Fruit fly (Drosophila melanogaster): ENCODE measurements around the gene Cht5.

Cht5 gene

DNA sequence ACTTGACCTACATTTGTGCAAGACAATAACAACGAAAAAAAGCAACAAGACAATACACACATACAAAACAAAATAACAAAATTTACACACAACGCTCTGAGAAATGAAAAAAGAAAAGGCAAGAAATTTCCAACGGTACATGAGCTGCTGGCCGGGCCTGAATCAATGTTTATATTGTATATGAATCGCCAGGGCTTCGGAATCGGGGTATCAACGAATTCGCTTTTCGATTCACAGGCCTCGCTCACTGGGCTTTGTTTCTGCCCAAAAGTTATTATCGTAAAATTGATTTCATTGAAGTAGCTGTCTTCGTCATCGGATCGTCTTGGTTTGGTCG is 49.0 kb downstream of the Cht5 start (continued):
- TF ChIP-seq Eip93F (GFP tag; optimal IDR thresholded peaks at IDR 0.05) = no peak
- peak; percentile 18 for TF ChIP-seq CG10669 (GFP tag; optimal IDR thresholded peaks at IDR 0.05)
- no peak for TF ChIP-seq CG4318 (GFP tag; optimal IDR thresholded peaks at IDR 0.05)
- no peak for TF ChIP-seq fd85E (GFP tag; optimal IDR thresholded peaks at IDR 0.05)
- peak; percentile 73 for TF ChIP-seq eg (GFP tag; IDR thresholded peaks at IDR 0.05)
- TF ChIP-seq CG11294 (GFP tag; IDR thresholded peaks at IDR 0.05) = no peak
- TF ChIP-seq achi (GFP tag; optimal IDR thresholded peaks at IDR 0.05) = peak; percentile 40
- TF ChIP-seq CG7368 (GFP tag; optimal IDR thresholded peaks at IDR 0.05) = no peak
- no peak for TF ChIP-seq fd59A (GFP tag; optimal IDR thresholded peaks at IDR 0.05)
- TF ChIP-seq CG10631 (GFP tag; optimal IDR thresholded peaks at IDR 0.05) = no peak
- peak; percentile 3 for TF ChIP-seq Ets96B (tag; optimal IDR thresholded peaks at IDR 0.05)
- no peak for TF ChIP-seq CG11902 (GFP tag; optimal IDR thresholded peaks at IDR 0.05)
- TF ChIP-seq Met (GFP tag; optimal IDR thresholded peaks at IDR 0.05) = peak; percentile 12
- TF ChIP-seq CG9139 (GFP tag; optimal IDR thresholded peaks at IDR 0.05) = no peak
- TF ChIP-seq spab (GFP tag; optimal IDR thresholded peaks at IDR 0.05) = peak; percentile 8
- peak; percentile 36 for TF ChIP-seq CG6808 (GFP tag; optimal IDR thresholded peaks at IDR 0.05)
- peak; percentile 21 for TF ChIP-seq lz (GFP tag; optimal IDR thresholded peaks at IDR 0.05)

DNA sequence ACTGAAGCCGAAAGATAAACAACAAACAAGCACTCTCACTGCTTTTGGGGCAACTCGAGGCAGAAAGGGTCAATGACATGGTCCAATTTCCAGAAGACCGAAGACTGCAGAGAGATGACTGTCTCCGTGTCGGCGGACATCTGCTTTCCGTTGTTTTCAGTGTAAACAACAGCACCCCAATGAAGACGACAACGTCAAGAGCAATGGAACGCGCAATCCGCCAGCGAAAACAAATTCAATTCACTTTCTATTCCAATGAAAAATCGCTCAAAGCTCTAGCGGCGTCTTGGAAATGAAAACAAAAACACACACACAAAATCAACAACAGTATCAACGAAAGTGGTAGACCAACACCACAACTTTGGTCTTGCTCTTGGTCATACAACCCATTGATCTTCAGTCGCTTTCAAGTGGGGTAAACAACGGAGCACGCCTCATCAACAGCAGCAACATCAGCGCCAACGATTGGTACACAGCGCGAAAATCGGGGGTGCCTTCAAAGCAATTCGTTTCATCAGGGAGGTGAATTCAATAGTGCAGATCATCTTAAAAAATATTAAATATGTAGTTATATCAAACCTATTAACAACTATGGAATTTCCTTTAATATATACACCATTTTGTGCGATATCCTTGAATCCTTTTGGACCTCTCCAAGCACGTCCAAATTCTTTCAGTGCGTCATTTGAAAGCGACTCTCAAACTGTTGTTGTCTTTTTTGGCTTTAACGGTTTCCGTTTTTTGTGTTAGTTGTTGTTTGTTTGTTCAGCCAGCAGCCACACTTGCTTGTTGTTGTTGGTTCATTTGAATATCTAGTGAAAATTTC is 50.3 kb downstream of the Cht5 start:
- no peak for TF ChIP-seq CG3919 (GFP tag; optimal IDR thresholded peaks at IDR 0.05)
- TF ChIP-seq CG11902 (GFP tag; optimal IDR thresholded peaks at IDR 0.05) = no peak
- TF ChIP-seq Sox102F (GFP tag; optimal IDR thresholded peaks at IDR 0.05) = peak; percentile 5
- TF ChIP-seq CG4318 (GFP tag; optimal IDR thresholded peaks at IDR 0.05) = peak; percentile 78
- peak; percentile 39 for TF ChIP-seq Blimp-1 (GFP tag; optimal IDR thresholded peaks at IDR 0.05)
- peak; percentile 28 for TF ChIP-seq Met (GFP tag; optimal IDR thresholded peaks at IDR 0.05)
- no peak for TF ChIP-seq Smox (GFP tag; optimal IDR thresholded peaks at IDR 0.05)
- peak; percentile 50 for TF ChIP-seq Lpt (GFP tag; optimal IDR thresholded peaks at IDR 0.05)
- TF ChIP-seq CG15336 (GFP tag; IDR thresholded peaks at IDR 0.05) = peak; percentile 68
- TF ChIP-seq CG34406 (GFP tag; optimal IDR thresholded peaks at IDR 0.05) = no peak
- peak; percentile 2 for TF ChIP-seq pdm3 (GFP tag; optimal IDR thresholded peaks at IDR 0.05)
- no peak for TF ChIP-seq lz (GFP tag; optimal IDR thresholded peaks at IDR 0.05)
- no peak for TF ChIP-seq CG31627 (GFP tag; optimal IDR thresholded peaks at IDR 0.05)
- no peak for TF ChIP-seq CG6792 (GFP tag; optimal IDR thresholded peaks at IDR 0.05)
- peak; percentile 7; the same call in 1 of the 3 replicates for TF ChIP-seq CG6163 (GFP tag; IDR thresholded peaks at IDR 0.05)
- no peak for TF ChIP-seq esn (GFP tag; optimal IDR thresholded peaks at IDR 0.05)
- no peak for TF ChIP-seq Hr38 (GFP tag; optimal IDR thresholded peaks at IDR 0.05)
- TF ChIP-seq Ets96B (tag; optimal IDR thresholded peaks at IDR 0.05) = no peak
- no peak for TF ChIP-seq CG8632 (GFP tag; optimal IDR thresholded peaks at IDR 0.05)
- no peak for TF ChIP-seq fd59A (GFP tag; optimal IDR thresholded peaks at IDR 0.05)
- no peak for TF ChIP-seq acj6 (GFP tag; optimal IDR thresholded peaks at IDR 0.05)
- peak; percentile 2 for TF ChIP-seq achi (GFP tag; optimal IDR thresholded peaks at IDR 0.05)
- TF ChIP-seq CG32006 (GFP tag; optimal IDR thresholded peaks at IDR 0.05) = peak; percentile 91
- peak; percentile 76 for TF ChIP-seq dac (GFP tag; optimal IDR thresholded peaks at IDR 0.05)
- TF ChIP-seq Hr4 (GFP tag; optimal IDR thresholded peaks at IDR 0.05) = peak; percentile 81
- TF ChIP-seq salr (GFP tag; optimal IDR thresholded peaks at IDR 0.05) = peak in 1 of 2 experiments; percentile 41
- TF ChIP-seq CG7368 (GFP tag; optimal IDR thresholded peaks at IDR 0.05) = no peak
- TF ChIP-seq Gug (GFP tag; IDR thresholded peaks at IDR 0.05) = peak; percentile 34; the same call in 1 of the 2 replicates
- no peak for TF ChIP-seq CG8319 (GFP tag; optimal IDR thresholded peaks at IDR 0.05)
- peak; percentile 83 for TF ChIP-seq CG8119 (GFP tag; IDR thresholded peaks at IDR 0.05)
- TF ChIP-seq CG11294 (GFP tag; IDR thresholded peaks at IDR 0.05) = no peak
- TF ChIP-seq fkh (GFP tag; optimal IDR thresholded peaks at IDR 0.05) = peak; percentile 65
- peak; percentile 49 for TF ChIP-seq Eip78C (GFP tag)
- TF ChIP-seq eg (GFP tag; IDR thresholded peaks at IDR 0.05) = peak; percentile 69
- peak; percentile 63 for TF ChIP-seq svp (GFP tag)
- TF ChIP-seq Eip75B (GFP tag; optimal IDR thresholded peaks at IDR 0.05) = no peak
- TF ChIP-seq OdsH (GFP tag; optimal IDR thresholded peaks at IDR 0.05) = peak; percentile 41
- TF ChIP-seq ss (GFP tag; optimal IDR thresholded peaks at IDR 0.05) = no peak
- no peak for TF ChIP-seq CG11762 (GFP tag; optimal IDR thresholded peaks at IDR 0.05; ENCODE audit: insufficient read depth)
- TF ChIP-seq CG6276 (GFP tag; optimal IDR thresholded peaks at IDR 0.05) = peak; percentile 69
- no peak for TF ChIP-seq net (GFP tag; optimal IDR thresholded peaks at IDR 0.05)

All from whole organism, prepupa.